Worm (Caenorhabditis elegans) whole organism, young adult: Measurements from ENCODE around the gene Y75D11A.2.
A peak's percentile ranks its signal among the peaks of the same experiment; 100 is the strongest.
"Not testable (repeated sequence)": the region's sequence is repeated elsewhere in the genome, so short reads cannot be mapped to it uniquely, and the experiment has no call there.

Experiments used
- B0261.1 ChIP-seq: sonication (generic microtip); optimal IDR thresholded peaks from 2 replicates; lab custom pipeline; 2016; ENCODE audit warnings: mild to moderate bottlenecking, missing genetic modification characterization, moderate library complexity, missing compliant biosample characterization
- C06A6.2 ChIP-seq: fragments of 200-800 bp; sonication (Bioruptor generic); conservative IDR thresholded peaks from 2 replicates; pipeline ENCODE4 v1.3.6; 2022; ENCODE audit warnings: missing genetic modification characterization, missing compliant biosample characterization
- D2030.7 ChIP-seq: fragments of 200-800 bp; sonication (Bioruptor generic); IDR thresholded peaks from 2 replicates; pipeline ENCODE4 v1.3.6; 2022; ENCODE audit warnings: missing genetic modification reagents, missing genetic modification characterization, missing compliant biosample characterization
- F55B11.4 ChIP-seq: sonication (generic microtip); optimal IDR thresholded peaks from 2 replicates; lab custom pipeline; 2016; ENCODE audit warnings: missing compliant biosample characterization, missing genetic modification characterization, borderline replicate concordance; ENCODE audit not compliant: insufficient read depth
- F57A8.1 ChIP-seq: fragments of 200-800 bp; sonication (Bioruptor generic); optimal IDR thresholded peaks from 2 replicates; lab custom pipeline; 2018; ENCODE audit warnings: mild to moderate bottlenecking, missing genetic modification characterization, moderate library complexity, missing compliant biosample characterization
- F57C9.4 ChIP-seq: sonication (generic microtip); optimal IDR thresholded peaks from 2 replicates; lab custom pipeline; 2017; ENCODE audit warnings: mild to moderate bottlenecking, missing genetic modification characterization, missing compliant biosample characterization
- Y53F4B.3 ChIP-seq: fragments of 200-800 bp; sonication (Bioruptor generic); IDR thresholded peaks from 2 replicates; pipeline ENCODE4 v1.3.6; 2022; ENCODE audit warnings: missing genetic modification reagents, missing genetic modification characterization, missing compliant biosample characterization
- Y95B8A.8 ChIP-seq: fragments of 200-800 bp; sonication (Bioruptor generic); IDR thresholded peaks from 2 replicates; pipeline ENCODE4 v1.3.6; 2022; ENCODE audit warnings: missing genetic modification reagents, missing genetic modification characterization, missing compliant biosample characterization
- ama-1 ChIP-seq, 3 experiments: fragments of 150-350 bp in 1 of 3; sonication (generic microtip) in 2 of 3; optimal IDR thresholded peaks; 2 replicates each; lab custom pipeline; 2014 to 2018; ENCODE audit warnings: missing biosample characterization in 2 of 3, missing genetic modification characterization in 2 of 3, missing genetic modification reagents in 2 of 3
- bed-1 ChIP-seq: fragments of 200-800 bp; sonication (Bioruptor generic); IDR thresholded peaks from 2 replicates; pipeline ENCODE4 v1.3.6; 2022; ENCODE audit warnings: missing genetic modification reagents, missing genetic modification characterization, missing compliant biosample characterization
- cebp-2 ChIP-seq: fragments of 200-800 bp; sonication (Bioruptor generic); IDR thresholded peaks from 2 replicates; pipeline ENCODE4 v1.3.6; 2022; ENCODE audit warnings: missing genetic modification characterization, missing compliant biosample characterization
- ceh-27 ChIP-seq: fragments of 200-800 bp; sonication (Bioruptor generic); optimal IDR thresholded peaks from 2 replicates; lab custom pipeline; 2018; ENCODE audit warnings: mild to moderate bottlenecking, missing genetic modification characterization, moderate library complexity, missing compliant biosample characterization
- ceh-79 ChIP-seq: sonication (generic microtip); optimal IDR thresholded peaks from 2 replicates; lab custom pipeline; 2017; ENCODE audit warnings: mild to moderate bottlenecking, missing genetic modification characterization, missing compliant biosample characterization
- ceh-91 ChIP-seq: fragments of 200-800 bp; sonication (Bioruptor generic); IDR thresholded peaks from 2 replicates; pipeline ENCODE4 v1.3.6; 2022; ENCODE audit warnings: missing genetic modification reagents, missing genetic modification characterization, missing compliant biosample characterization
- die-1 ChIP-seq: sonication (generic microtip); optimal IDR thresholded peaks from 2 replicates; lab custom pipeline; 2016; ENCODE audit warnings: missing genotype, mild to moderate bottlenecking, missing genetic modification characterization, missing compliant biosample characterization
- dpff-1 ChIP-seq: sonication (generic microtip); optimal IDR thresholded peaks from 2 replicates; lab custom pipeline; 2017; ENCODE audit warnings: mild to moderate bottlenecking, missing genetic modification characterization, missing compliant biosample characterization
- egrh-3 ChIP-seq: fragments of 200-800 bp; sonication (Bioruptor generic); IDR thresholded peaks from 2 replicates; pipeline ENCODE4 v1.3.6; 2022; ENCODE audit warnings: missing genetic modification reagents, missing genetic modification characterization, missing compliant biosample characterization
- fkh-3 ChIP-seq: sonication (generic microtip); optimal IDR thresholded peaks from 2 replicates; lab custom pipeline; 2016; ENCODE audit warnings: mild to moderate bottlenecking, missing genetic modification characterization, missing compliant biosample characterization
- him-1 ChIP-seq: sonication (generic microtip); optimal IDR thresholded peaks from 2 replicates; lab custom pipeline; 2016; ENCODE audit warnings: missing genotype, missing genetic modification reagents, missing genetic modification characterization, missing compliant biosample characterization
- hsf-1 ChIP-seq: fragments of 200-800 bp; sonication (Bioruptor generic); IDR thresholded peaks from 2 replicates; pipeline ENCODE4 v1.3.6; 2022; ENCODE audit warnings: missing genetic modification reagents, missing genetic modification characterization, missing compliant biosample characterization
- lag-1 ChIP-seq: fragments of 200-800 bp; sonication (Bioruptor generic); IDR thresholded peaks from 2 replicates; pipeline ENCODE4 v1.3.6; 2022; ENCODE audit warnings: missing genetic modification reagents, missing genetic modification characterization, missing compliant biosample characterization
- madf-3 ChIP-seq: fragments of 200-800 bp; sonication (Bioruptor generic); IDR thresholded peaks from 2 replicates; pipeline ENCODE4 v1.3.6; 2022; ENCODE audit warnings: missing genetic modification reagents, missing genetic modification characterization, missing compliant biosample characterization
- mcd-1 ChIP-seq: fragments of 200-800 bp; sonication (Bioruptor generic); IDR thresholded peaks from 2 replicates; pipeline ENCODE4 v1.3.6; 2022; ENCODE audit warnings: missing genetic modification reagents, missing genetic modification characterization, missing compliant biosample characterization
- nfyb-1 ChIP-seq: fragments of 200-800 bp; sonication (Bioruptor generic); IDR thresholded peaks from 2 replicates; pipeline ENCODE4 v1.3.6; 2022; ENCODE audit warnings: missing genetic modification reagents, missing genetic modification characterization, missing compliant biosample characterization
- nhr-120 ChIP-seq: fragments of 200-800 bp; sonication (Bioruptor generic); IDR thresholded peaks from 2 replicates; pipeline ENCODE4 v1.3.6; 2022; ENCODE audit warnings: missing genetic modification characterization, missing compliant biosample characterization
- nhr-80 ChIP-seq: sonication (generic microtip); optimal IDR thresholded peaks from 2 replicates; lab custom pipeline; 2016; ENCODE audit warnings: missing genetic modification characterization, missing compliant biosample characterization
- repo-1 ChIP-seq: sonication (generic microtip); optimal IDR thresholded peaks from 2 replicates; lab custom pipeline; 2017; ENCODE audit warnings: mild to moderate bottlenecking, missing genetic modification characterization, missing compliant biosample characterization
- rpc-1 ChIP-seq, 2 experiments: fragments of 150-350 bp in 1 of 2; sonication (generic microtip) in 1 of 2; optimal IDR thresholded peaks; 2 replicates each; lab custom pipeline; 2014 to 2018; ENCODE audit warnings: missing biosample characterization in 1 of 2, missing genetic modification characterization in 1 of 2, missing genetic modification reagents in 1 of 2, missing genotype in 1 of 2
- sdz-38 ChIP-seq: sonication (generic microtip); optimal IDR thresholded peaks from 2 replicates; lab custom pipeline; 2016; ENCODE audit warnings: missing genotype, missing genetic modification characterization, missing compliant biosample characterization
- snpc-3.4 ChIP-seq: sonication (generic microtip); optimal IDR thresholded peaks from 2 replicates; lab custom pipeline; 2017; ENCODE audit warnings: missing genetic modification characterization, mild to moderate bottlenecking, missing compliant biosample characterization, antibody characterized with exemption, moderate library complexity, missing genotype, missing genetic modification reagents
- tbp1 ChIP-seq: fragments of 200-800 bp; sonication (Bioruptor generic); optimal IDR thresholded peaks from 2 replicates; lab custom pipeline; 2018; ENCODE audit warnings: mild to moderate bottlenecking, missing genetic modification characterization, missing compliant biosample characterization
- tlf-1 ChIP-seq: fragments of 200-800 bp; sonication (Bioruptor generic); optimal IDR thresholded peaks from 2 replicates; lab custom pipeline; 2018; ENCODE audit warnings: mild to moderate bottlenecking, missing genetic modification characterization, missing compliant biosample characterization
- unc-62 ChIP-seq: fragments of 150-350 bp; optimal IDR thresholded peaks from 2 replicates; lab custom pipeline; 2014; ENCODE audit warnings: missing biosample characterization, missing genetic modification reagents, missing genetic modification characterization
- xnd-1 ChIP-seq: sonication (generic microtip); optimal IDR thresholded peaks from 2 replicates; lab custom pipeline; 2016; ENCODE audit warnings: missing genotype, missing genetic modification reagents, missing genetic modification characterization, missing compliant biosample characterization
- zfh-2 ChIP-seq: fragments of 200-800 bp; sonication (Bioruptor generic); conservative IDR thresholded peaks from 2 replicates; pipeline ENCODE4 v1.3.6; 2022; ENCODE audit warnings: missing genetic modification reagents, missing genetic modification characterization, missing compliant biosample characterization
- ztf-28 ChIP-seq: fragments of 200-800 bp; sonication (Bioruptor generic); IDR thresholded peaks from 2 replicates; pipeline ENCODE4 v1.3.6; 2022; ENCODE audit warnings: missing genetic modification reagents, missing genetic modification characterization, missing compliant biosample characterization

Y75D11A.2 gene

ce11 chrX:1742530-1742929, at the start of gene Y75D11A.2:
Y75D11A.2 (plus strand) TSS chrX:1742830.
- not testable (repeated sequence) for TF ChIP-seq tlf-1; nfyb-1 (GFP tag; lab: Robert Waterston, UW); ceh-79 (tag; lab: Kevin White, UChicago)

- not testable (repeated sequence) for TF ChIP-seq cebp-2 (GFP tag; lab: Robert Waterston, UW); hsf-1 (GFP tag; lab: Robert Waterston, UW); die-1 (tag; lab: Kevin White, UChicago)
- TF ChIP-seq, all 124 proteins: peak for 0; not testable (repeated sequence) for 124
These were observed 45.8 kb upstream of the Y75D11A.2 start, which contains the start of gene C36C9.4 for ce11 chrX:1696879-1697278. C36C9.4 (minus strand) TSS chrX:1696979.

ce11 chrX:1698476-1698875, 44.2 kb upstream of the Y75D11A.2 start:
- peak; percentile 33; the same call in 1 of the 2 replicates for TF ChIP-seq zfh-2 (GFP tag; lab: Robert Waterston, UW)
- no peak for TF ChIP-seq ama-1 (optimal IDR thresholded peaks at IDR 0.05; lab: Kevin White, UChicago)
- TF ChIP-seq ama-1 (GFP tag; optimal IDR thresholded peaks at IDR 0.05; lab: Kevin White, UChicago) = no peak
- peak; percentile 36; the same call in 1 of the 2 replicates for TF ChIP-seq D2030.7 (GFP tag; lab: Robert Waterston, UW)
- peak; percentile 64 for TF ChIP-seq him-1 (tag; lab: Kevin White, UChicago)
- TF ChIP-seq B0261.1 (tag; lab: Kevin White, UChicago) = peak; percentile 51
- TF ChIP-seq tbp1 (GFP tag; lab: Kevin White, UChicago) = peak; percentile 80
- TF ChIP-seq rpc-1 (optimal IDR thresholded peaks at IDR 0.05; lab: Kevin White, UChicago) = peak; percentile 19
- TF ChIP-seq rpc-1 (tag; optimal IDR thresholded peaks at IDR 0.05; lab: Kevin White, UChicago) = peak; percentile 73
- TF ChIP-seq ceh-91 = 0 out of 2 replicates have a peak, but pooled peaks have one; percentile 28
- TF ChIP-seq F57C9.4 (tag; lab: Kevin White, UChicago) = no peak

ce11 chrX:1703049-1703448, 39.6 kb upstream of the Y75D11A.2 start:
- TF ChIP-seq dpff-1 (no peak), egrh-3 (GFP tag; lab: Robert Waterston, UW) (peak; percentile 70; the same call in 1 of the 2 replicates), cebp-2 (GFP tag; lab: Robert Waterston, UW) (0 out of 2 replicates have a peak, but pooled peaks have one; percentile 48), unc-62 (GFP tag; lab: Kevin White, UChicago) (no peak), zfh-2 (GFP tag; lab: Robert Waterston, UW) (peak; percentile 94)
- TF ChIP-seq, all 124 proteins: peak for 3

ce11 chrX:1703840-1704239, 38.8 kb upstream of the Y75D11A.2 start, which contains the start of gene C36C9.5:
C36C9.5 (minus strand) TSS chrX:1703940.
- TF ChIP-seq repo-1 (no peak), C06A6.2 (GFP tag; lab: Robert Waterston, UW) (no peak), madf-3 (GFP tag; lab: Robert Waterston, UW) (no peak), lag-1 (GFP tag; lab: Robert Waterston, UW) (no peak), snpc-3.4 (no peak), Y53F4B.3 (no peak), Y95B8A.8 (GFP tag; lab: Robert Waterston, UW) (no peak), sdz-38 (tag; lab: Kevin White, UChicago) (no peak), xnd-1 (tag; lab: Kevin White, UChicago) (no peak)

ce11 chrX:1706538-1706937, 36.1 kb upstream of the Y75D11A.2 start, which contains the start of gene F07G6.5:
F07G6.5 (minus strand) TSS chrX:1706638.
- TF ChIP-seq ztf-28 = no peak
- TF ChIP-seq F57A8.1 = no peak
- no peak for TF ChIP-seq ceh-27 (GFP tag; lab: Kevin White, UChicago)
- no peak for TF ChIP-seq F55B11.4
- no peak for TF ChIP-seq C06A6.2 (GFP tag; lab: Robert Waterston, UW)
- TF ChIP-seq nhr-80 (tag; lab: Kevin White, UChicago) = no peak
- no peak for TF ChIP-seq D2030.7 (GFP tag; lab: Robert Waterston, UW)
- TF ChIP-seq fkh-3 (tag; lab: Kevin White, UChicago) = no peak
- TF ChIP-seq mcd-1 (GFP tag; lab: Robert Waterston, UW) = no peak
- no peak for TF ChIP-seq bed-1 (GFP tag; lab: Robert Waterston, UW)
- TF ChIP-seq nhr-120 (GFP tag; lab: Robert Waterston, UW) = no peak
